Worm (Caenorhabditis elegans) whole organism, L1 larva: ENCODE measurements around the gene K07H8.11.

Source experiments
- elt-3 ChIP-seq, 6 experiments: fragments of 150-350 bp in 1 of 6; sonication (generic microtip); optimal IDR thresholded peaks; 2 replicates each; lab custom pipeline; 2017 to 2018; ENCODE audit warnings: missing biosample characterization in 6 of 6, missing genetic modification characterization in 6 of 6, inconsistent platforms in 1 of 6
- nhr-12 ChIP-seq: sonication (generic microtip); optimal IDR thresholded peaks from 2 replicates; lab custom pipeline; 2017; ENCODE audit warnings: missing biosample characterization, missing genetic modification characterization
- zag-1 ChIP-seq: fragments of 150-350 bp; optimal IDR thresholded peaks from 2 replicates; lab custom pipeline; 2014; ENCODE audit warnings: missing biosample characterization, missing genetic modification characterization

DNA sequence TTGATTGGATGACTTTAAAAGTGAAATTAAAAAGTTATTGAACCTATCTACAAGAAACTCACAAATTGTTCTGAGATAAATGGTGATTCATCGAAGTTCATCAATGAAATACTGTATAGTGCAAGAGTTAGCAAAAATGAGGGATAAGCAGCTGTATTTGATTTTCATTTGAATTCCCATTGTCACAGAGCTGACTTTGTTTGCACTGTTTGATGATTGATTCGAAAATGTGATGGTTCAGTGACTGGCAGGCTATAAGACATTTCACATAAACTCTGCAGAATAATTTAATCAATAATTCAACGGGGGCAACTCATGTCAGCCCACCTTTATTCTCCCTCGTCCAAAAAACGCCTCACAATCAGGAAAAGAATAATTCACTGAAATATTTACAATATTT is 31.5 kb downstream of the K07H8.11 start, which contains the start of gene T09A12.8:
- TF ChIP-seq elt-3 (tag; optimal IDR thresholded peaks at IDR 0.05; lab: Kevin White, UChicago): no peak
- no peak for TF ChIP-seq nhr-12 (tag; lab: Kevin White, UChicago)
- no peak for TF ChIP-seq zag-1
